Fruit fly (Drosophila melanogaster): ENCODE data around the gene Cpr.

Cpr gene

DNA sequence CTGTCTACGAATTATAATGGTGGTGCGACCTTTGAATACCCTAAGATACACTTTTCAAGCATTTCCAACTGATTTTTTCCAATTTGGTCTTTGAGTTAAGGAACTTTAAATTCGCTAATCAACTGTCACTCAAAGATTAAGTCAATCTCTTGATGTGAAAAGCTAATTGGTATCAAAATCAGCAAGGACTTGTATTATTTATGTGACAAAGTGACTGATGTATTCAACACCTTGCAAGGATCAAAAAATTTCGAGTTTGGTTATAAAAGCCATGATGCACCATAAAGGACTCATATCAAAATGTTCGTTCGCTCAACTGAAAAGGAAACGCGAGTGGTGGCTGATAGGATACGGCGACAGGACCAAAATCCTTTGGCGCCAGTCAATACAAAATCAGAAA lies 16.0 kb downstream of the Cpr start, which contains the start of gene ppk14:
Gene ppk14, plus strand, starts transcription at position 301 of the 400 bp plus-strand sequence.
- no peak for TF ChIP-seq Pif1A (GFP tag; optimal IDR thresholded peaks at IDR 0.05)
- TF ChIP-seq CG32121 (GFP tag; IDR thresholded peaks at IDR 0.05) = no peak
- no peak for TF ChIP-seq CG14655 (GFP tag; optimal IDR thresholded peaks at IDR 0.05)
- TF ChIP-seq EcR (GFP tag; optimal IDR thresholded peaks at IDR 0.05) = no peak
- TF ChIP-seq CG17806 (tag; optimal IDR thresholded peaks at IDR 0.05) = no peak
- TF ChIP-seq CG13204 (GFP tag; optimal IDR thresholded peaks at IDR 0.05) = no peak
- no peak for TF ChIP-seq fd96Ca (GFP tag; IDR thresholded peaks at IDR 0.05)

DNA sequence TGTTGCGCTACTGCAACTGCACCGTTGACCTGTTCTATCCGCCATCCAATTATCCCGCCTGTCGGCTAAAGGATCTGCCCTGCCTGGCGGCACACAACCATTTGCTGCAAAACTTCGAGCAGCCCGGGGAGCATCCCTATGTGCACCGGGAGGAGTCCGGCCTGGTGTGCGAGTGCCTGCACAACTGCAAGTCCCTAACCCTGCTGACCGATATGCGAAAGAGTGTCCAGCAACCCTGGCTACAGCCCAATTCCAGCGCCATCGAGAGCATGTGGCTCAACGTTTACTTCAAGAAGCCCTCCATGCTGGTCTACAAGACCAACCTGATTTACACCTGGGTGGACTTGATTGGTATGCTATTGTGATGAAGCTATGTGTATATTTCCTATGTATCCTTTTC lies 17.5 kb downstream of the Cpr start:
- TF ChIP-seq fd96Ca (GFP tag; IDR thresholded peaks at IDR 0.05) (no peak), CG34367 (tag; optimal IDR thresholded peaks at IDR 0.05) (no peak), Ets98B (GFP tag; IDR thresholded peaks at IDR 0.05) (no peak), CG4496 (GFP tag; IDR thresholded peaks at IDR 0.05) (no peak), gl (tag; optimal IDR thresholded peaks at IDR 0.05) (no peak), CG15710 (tag; optimal IDR thresholded peaks at IDR 0.05) (no peak), CG32121 (GFP tag; IDR thresholded peaks at IDR 0.05) (no peak), CG14655 (GFP tag; optimal IDR thresholded peaks at IDR 0.05) (no peak), CG12605 (GFP tag; IDR thresholded peaks at IDR 0.05) (no peak), Snoo (tag; optimal IDR thresholded peaks at IDR 0.05) (no peak), D1 (tag; optimal IDR thresholded peaks at IDR 0.05) (no peak)

DNA sequence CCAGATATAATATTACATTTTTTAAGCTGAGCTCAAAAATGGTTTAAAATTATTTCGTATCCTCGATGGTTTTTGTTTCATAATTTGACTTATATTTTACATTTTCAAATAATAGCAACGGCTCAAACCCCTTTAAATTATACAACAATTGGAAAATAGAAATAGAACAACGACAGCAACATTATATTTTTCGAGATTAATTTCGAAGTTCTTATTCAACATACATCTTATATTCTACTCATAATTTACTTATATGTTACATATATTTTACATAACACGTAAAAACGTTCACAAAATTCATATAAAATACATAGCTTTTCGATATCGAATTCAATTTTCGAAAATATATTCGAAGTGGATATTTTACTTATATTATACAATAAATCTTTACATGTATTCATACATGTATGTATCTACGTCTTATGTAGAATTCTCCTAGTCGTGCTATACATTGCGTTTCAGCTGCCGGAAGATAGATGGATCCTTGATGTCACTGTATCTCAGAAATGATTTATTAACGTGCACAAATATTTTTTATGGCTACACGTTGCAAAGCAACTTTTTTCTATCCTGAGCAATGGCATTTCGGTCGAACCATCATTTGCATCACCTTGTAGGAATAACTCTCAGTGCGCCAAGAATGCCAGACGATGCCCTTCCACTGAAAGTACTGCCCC lies 18.2 kb downstream of the Cpr start:
- no peak for TF ChIP-seq gl (tag; optimal IDR thresholded peaks at IDR 0.05)
- no peak for TF ChIP-seq CG8301 (tag; optimal IDR thresholded peaks at IDR 0.05)
- no peak for TF ChIP-seq Snoo (tag; optimal IDR thresholded peaks at IDR 0.05)
- TF ChIP-seq CG34367 (tag; optimal IDR thresholded peaks at IDR 0.05) = no peak
- TF ChIP-seq CG13204 (GFP tag; optimal IDR thresholded peaks at IDR 0.05) = no peak
- TF ChIP-seq CG12605 (GFP tag; IDR thresholded peaks at IDR 0.05) = no peak
- TF ChIP-seq CG32121 (GFP tag; IDR thresholded peaks at IDR 0.05) = no peak
- TF ChIP-seq CG9948 (tag; optimal IDR thresholded peaks at IDR 0.05) = no peak
- TF ChIP-seq CG17806 (tag; optimal IDR thresholded peaks at IDR 0.05) = no peak
- TF ChIP-seq Pif1A (GFP tag; optimal IDR thresholded peaks at IDR 0.05) = no peak
- peak; percentile 56; the same call in 1 of the 3 replicates for TF ChIP-seq CG4496 (GFP tag; IDR thresholded peaks at IDR 0.05)
- no peak for TF ChIP-seq CG10348 (GFP tag; IDR thresholded peaks at IDR 0.05)
- no peak for TF ChIP-seq rn (GFP tag; IDR thresholded peaks at IDR 0.05)
- no peak for TF ChIP-seq EcR (GFP tag; optimal IDR thresholded peaks at IDR 0.05)
- peak; percentile 13 for TF ChIP-seq CG8159 (tag; optimal IDR thresholded peaks at IDR 0.05)
- TF ChIP-seq fd96Ca (GFP tag; IDR thresholded peaks at IDR 0.05) = no peak
- peak; percentile 48 for TF ChIP-seq CG14655 (GFP tag; optimal IDR thresholded peaks at IDR 0.05)

DNA sequence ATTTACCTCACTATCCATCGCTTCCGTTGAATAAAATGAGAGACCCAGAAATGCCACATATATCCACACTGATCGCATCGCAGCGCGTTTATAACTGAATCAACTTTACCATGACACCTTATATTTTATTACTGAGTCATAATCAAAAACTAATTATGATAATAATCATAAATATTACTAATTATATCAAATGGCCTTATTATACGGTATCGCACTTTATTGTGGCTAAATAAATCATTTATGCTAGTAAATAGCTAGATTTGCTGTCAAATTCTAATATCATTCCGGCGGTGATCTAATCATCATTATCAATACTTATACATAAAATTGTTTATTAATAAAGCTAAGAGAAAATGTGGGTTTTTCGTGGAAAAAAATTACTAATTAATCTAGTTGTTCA lies 19.6 kb downstream of the Cpr start, which contains the start of gene CG9500:
Gene CG9500, minus strand, starts transcription at position 101 of the 400 bp plus-strand sequence.
- no peak for TF ChIP-seq CG10348 (GFP tag; IDR thresholded peaks at IDR 0.05)
- TF ChIP-seq rn (GFP tag; IDR thresholded peaks at IDR 0.05) = no peak
- TF ChIP-seq CG17806 (tag; optimal IDR thresholded peaks at IDR 0.05) = no peak
- TF ChIP-seq Pif1A (GFP tag; optimal IDR thresholded peaks at IDR 0.05) = no peak
- TF ChIP-seq CG8301 (tag; optimal IDR thresholded peaks at IDR 0.05) = no peak
- TF ChIP-seq gl (tag; optimal IDR thresholded peaks at IDR 0.05) = no peak
- TF ChIP-seq EcR (GFP tag; optimal IDR thresholded peaks at IDR 0.05) = no peak
- no peak for TF ChIP-seq Snoo (tag; optimal IDR thresholded peaks at IDR 0.05)
- TF ChIP-seq CG8159 (tag; optimal IDR thresholded peaks at IDR 0.05) = no peak

DNA sequence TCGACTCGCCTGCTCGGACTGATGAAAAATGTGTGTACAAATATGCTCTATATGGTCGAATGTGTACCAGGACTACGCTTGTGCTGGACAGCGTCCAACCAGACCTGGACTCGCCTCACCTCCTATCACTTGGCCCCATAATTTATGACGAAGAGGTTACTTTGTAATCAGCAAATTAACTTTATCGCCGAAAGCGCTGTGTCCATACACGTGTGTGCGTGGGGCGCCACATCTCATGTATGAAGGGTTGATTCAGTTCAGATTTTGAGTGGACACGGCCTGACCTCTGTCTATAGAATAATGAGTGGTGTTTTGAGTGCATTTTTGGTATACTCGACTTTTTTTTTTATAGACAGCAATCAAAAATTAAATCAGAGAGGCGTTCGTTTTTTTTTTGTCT lies 21.4 kb downstream of the Cpr start:
- TF ChIP-seq rn (GFP tag; IDR thresholded peaks at IDR 0.05) = no peak
- no peak for TF ChIP-seq CG12605 (GFP tag; IDR thresholded peaks at IDR 0.05)
- TF ChIP-seq fd96Ca (GFP tag; IDR thresholded peaks at IDR 0.05) = no peak
- no peak for TF ChIP-seq CG15710 (tag; optimal IDR thresholded peaks at IDR 0.05)
- TF ChIP-seq CG10348 (GFP tag; IDR thresholded peaks at IDR 0.05) = no peak
- no peak for TF ChIP-seq Ets98B (GFP tag; IDR thresholded peaks at IDR 0.05)
- no peak for TF ChIP-seq Snoo (tag; optimal IDR thresholded peaks at IDR 0.05)
- no peak for TF ChIP-seq CG32121 (GFP tag; IDR thresholded peaks at IDR 0.05)
- no peak for TF ChIP-seq gl (tag; optimal IDR thresholded peaks at IDR 0.05)
- TF ChIP-seq CG17806 (tag; optimal IDR thresholded peaks at IDR 0.05) = no peak
- TF ChIP-seq CG34367 (tag; optimal IDR thresholded peaks at IDR 0.05) = no peak
- no peak for TF ChIP-seq CG14655 (GFP tag; optimal IDR thresholded peaks at IDR 0.05)
- TF ChIP-seq CG13204 (GFP tag; optimal IDR thresholded peaks at IDR 0.05) = no peak

DNA sequence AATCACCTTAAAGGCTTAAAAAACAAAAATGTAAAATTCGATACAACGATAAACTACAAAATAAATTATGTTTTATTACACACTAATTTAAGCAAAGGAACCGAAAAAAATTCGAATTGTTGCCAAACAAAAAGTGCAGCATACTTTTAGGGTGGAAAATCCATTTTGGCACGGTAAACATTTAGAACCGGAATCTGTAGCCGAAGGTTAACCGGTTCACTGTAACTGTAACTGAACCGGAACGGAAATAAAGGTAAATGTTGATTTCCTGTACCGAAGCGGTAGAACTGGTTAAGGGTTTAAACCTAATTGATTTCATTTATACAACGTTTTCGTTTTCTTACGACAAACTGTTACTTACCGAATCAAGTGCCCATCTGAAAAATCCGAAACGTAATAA lies 28.3 kb downstream of the Cpr start:
- no peak for TF ChIP-seq fd96Ca (GFP tag; IDR thresholded peaks at IDR 0.05)
- TF ChIP-seq CG13204 (GFP tag; optimal IDR thresholded peaks at IDR 0.05) = no peak
- no peak for TF ChIP-seq CG34367 (tag; optimal IDR thresholded peaks at IDR 0.05)
- no peak for TF ChIP-seq gl (tag; optimal IDR thresholded peaks at IDR 0.05)
- no peak for TF ChIP-seq CG14655 (GFP tag; optimal IDR thresholded peaks at IDR 0.05)
- no peak for TF ChIP-seq D1 (tag; optimal IDR thresholded peaks at IDR 0.05)
- TF ChIP-seq Pif1B (GFP tag; optimal IDR thresholded peaks at IDR 0.05) = no peak
- TF ChIP-seq CG15710 (tag; optimal IDR thresholded peaks at IDR 0.05) = no peak
- no peak for TF ChIP-seq CG12605 (GFP tag; IDR thresholded peaks at IDR 0.05)
- no peak for TF ChIP-seq CG9948 (tag; optimal IDR thresholded peaks at IDR 0.05)
- TF ChIP-seq Ets98B (GFP tag; IDR thresholded peaks at IDR 0.05) = no peak
- no peak for TF ChIP-seq Snoo (tag; optimal IDR thresholded peaks at IDR 0.05)
- TF ChIP-seq CG10348 (GFP tag; IDR thresholded peaks at IDR 0.05) = no peak
- TF ChIP-seq EcR (GFP tag; optimal IDR thresholded peaks at IDR 0.05) = no peak
- no peak for TF ChIP-seq CG8159 (tag; optimal IDR thresholded peaks at IDR 0.05)
- TF ChIP-seq CG32121 (GFP tag; IDR thresholded peaks at IDR 0.05) = no peak
- no peak for TF ChIP-seq rn (GFP tag; IDR thresholded peaks at IDR 0.05)
